Worm (Caenorhabditis elegans) whole organism, early embryonic: ENCODE data around the gene mex-1.

Experiments
- ama-1 ChIP-seq: fragments of 150-350 bp; optimal IDR thresholded peaks from 2 replicates; lab custom pipeline; 2014
- flt-1 ChIP-seq: fragments of 200-800 bp; sonication (Bioruptor generic); IDR thresholded peaks from 2 replicates; pipeline ENCODE4 v1.3.6; 2022; ENCODE audit warnings: missing genetic modification characterization, missing compliant biosample characterization
- hmbx-1 ChIP-seq: sonication (generic microtip); optimal IDR thresholded peaks from 2 replicates; lab custom pipeline; 2016; ENCODE audit warnings: mild to moderate bottlenecking, missing genetic modification characterization, missing compliant biosample characterization

DNA sequence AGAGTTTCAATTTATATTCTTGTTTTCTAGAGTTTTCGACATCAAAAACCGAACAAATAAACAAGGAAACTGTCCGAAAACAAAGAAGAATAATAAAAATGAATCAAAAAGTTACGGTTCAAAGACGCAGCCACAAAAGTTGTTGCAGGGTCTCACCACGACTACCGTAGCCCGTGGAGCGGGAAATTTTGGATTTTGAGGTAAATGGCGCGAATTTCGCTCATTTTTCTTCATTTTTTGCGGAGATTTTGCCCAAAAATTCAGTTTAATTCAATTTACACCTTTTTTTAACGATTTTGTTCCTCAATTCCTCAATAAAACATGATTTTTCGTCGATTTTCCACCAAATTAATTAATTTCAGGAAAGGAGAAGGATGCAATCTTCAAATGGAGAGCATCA is at the start of gene mex-1:
- TF ChIP-seq hmbx-1 (tag; lab: Kevin White, UChicago), result no peak
- no peak for TF ChIP-seq ama-1 (lab: Kevin White, UChicago)
- no peak for TF ChIP-seq flt-1
